Fruit fly (Drosophila melanogaster) whole organism, embryonic: ENCODE data around the gene pbl.

Source experiments
- CG10274 ChIP-seq: fragments of 200-800 bp; sonication (Bioruptor generic); optimal IDR thresholded peaks from 3 replicates; lab custom pipeline; 2017; ENCODE audit warnings: missing biosample characterization, mild to moderate bottlenecking, missing genetic modification characterization
- CG10565 ChIP-seq: fragments of 200-800 bp; sonication (Bioruptor generic); optimal IDR thresholded peaks from 3 replicates; lab custom pipeline; 2016; ENCODE audit warnings: missing biosample characterization, mild to moderate bottlenecking, missing genetic modification characterization
- CG13424 ChIP-seq: fragments of 200-800 bp; sonication (Bioruptor generic); optimal IDR thresholded peaks from 2 replicates; lab custom pipeline; 2019; ENCODE audit warnings: missing biosample characterization, mild to moderate bottlenecking, missing genetic modification characterization, moderate library complexity
- CG14050 ChIP-seq: fragments of 200-800 bp; sonication (Bioruptor generic); IDR thresholded peaks from 3 replicates; pipeline ENCODE4 v1.3.6; 2022; ENCODE audit warnings: missing biosample characterization, missing genetic modification characterization
- CG14441 ChIP-seq: fragments of 200-800 bp; sonication (Bioruptor generic); IDR thresholded peaks from 2 replicates; pipeline ENCODE4 v1.3.6; 2022; ENCODE audit warnings: missing biosample characterization, missing genetic modification characterization
- CG15601 ChIP-seq: fragments of 200-800 bp; sonication (Bioruptor generic); optimal IDR thresholded peaks from 3 replicates; lab custom pipeline; 2019; ENCODE audit warnings: missing biosample characterization, mild to moderate bottlenecking, missing genetic modification characterization, moderate library complexity
- CG1603 ChIP-seq: fragments of 200-800 bp; sonication (Bioruptor generic); optimal IDR thresholded peaks from 2 replicates; lab custom pipeline; 2019; ENCODE audit warnings: missing biosample characterization, mild to moderate bottlenecking, missing genetic modification characterization, moderate library complexity
- CG17361 ChIP-seq: fragments of 200-800 bp; sonication (Bioruptor generic); IDR thresholded peaks from 3 replicates; pipeline ENCODE4 v1.3.6; 2022; ENCODE audit warnings: missing biosample characterization, missing genetic modification characterization
- CG17385 ChIP-seq: fragments of 200-800 bp; sonication (Bioruptor generic); optimal IDR thresholded peaks from 3 replicates; lab custom pipeline; 2018; ENCODE audit warnings: missing biosample characterization, mild to moderate bottlenecking, missing genetic modification characterization
- CG17568 ChIP-seq: fragments of 200-800 bp; sonication (Bioruptor generic); optimal IDR thresholded peaks from 2 replicates; lab custom pipeline; 2018; ENCODE audit warnings: missing biosample characterization, mild to moderate bottlenecking, missing genetic modification characterization, moderate library complexity
- CG17802 ChIP-seq: fragments of 200-800 bp; sonication (Bioruptor generic); optimal IDR thresholded peaks from 2 replicates; lab custom pipeline; 2018; ENCODE audit warnings: missing biosample characterization, mild to moderate bottlenecking, missing genetic modification characterization, moderate library complexity
- CG1792 ChIP-seq: fragments of 200-800 bp; sonication (Bioruptor generic); optimal IDR thresholded peaks from 2 replicates; lab custom pipeline; 2016; ENCODE audit warnings: missing biosample characterization, missing genetic modification characterization
- CG2712 ChIP-seq: fragments of 200-800 bp; optimal IDR thresholded peaks from 3 replicates; lab custom pipeline; 2019; ENCODE audit warnings: missing biosample characterization, mild to moderate bottlenecking, missing genetic modification characterization, moderate library complexity
- CG42726 ChIP-seq: fragments of 200-800 bp; sonication (Bioruptor generic); IDR thresholded peaks from 2 replicates; pipeline ENCODE4 v1.3.6; 2022; ENCODE audit warnings: missing biosample characterization, missing genetic modification characterization; ENCODE audit not compliant: partially characterized antibody
- CG4707 ChIP-seq: fragments of 200-800 bp; sonication (Bioruptor generic); optimal IDR thresholded peaks from 2 replicates; lab custom pipeline; 2018; ENCODE audit warnings: missing biosample characterization, mild to moderate bottlenecking, missing genetic modification characterization, moderate library complexity
- CG4820 ChIP-seq: fragments of 200-800 bp; sonication (Bioruptor generic); optimal IDR thresholded peaks from 3 replicates; lab custom pipeline; 2016; ENCODE audit warnings: missing biosample characterization, missing genetic modification characterization
- CG6272 ChIP-seq: fragments of 200-800 bp; sonication (Bioruptor generic); IDR thresholded peaks from 2 replicates; pipeline ENCODE4 v1.3.6; 2022; ENCODE audit warnings: missing biosample characterization, missing genetic modification characterization
- CG8290 ChIP-seq, 3 experiments: fragments of 200-800 bp; sonication (Bioruptor generic); optimal IDR thresholded peaks; 2 replicates each; lab custom pipeline; 2016 to 2019; ENCODE audit warnings: missing biosample characterization in 3 of 3, missing genetic modification characterization in 3 of 3, mild to moderate bottlenecking in 2 of 3, moderate library complexity in 1 of 3
- Dfd ChIP-seq, 2 experiments: fragments of >200 bp; optimal IDR thresholded peaks; 2 replicates each; lab custom pipeline; 2017; ENCODE audit warnings: missing biosample characterization in 2 of 2, missing genetic modification characterization in 2 of 2
- Dp ChIP-seq: fragments of 200-800 bp; sonication (Bioruptor generic); optimal IDR thresholded peaks from 2 replicates; lab custom pipeline; 2018; ENCODE audit warnings: missing biosample characterization, mild to moderate bottlenecking, missing genetic modification characterization, moderate library complexity
- Jarid2 ChIP-seq: fragments of 200-800 bp; sonication (Bioruptor generic); optimal IDR thresholded peaks from 3 replicates; lab custom pipeline; 2017; ENCODE audit warnings: mild to moderate bottlenecking, missing biosample characterization, missing genetic modification reagents, missing genetic modification characterization
- Med ChIP-seq: fragments of 200-800 bp; sonication (Bioruptor generic); peaks from one replicate; lab custom pipeline; 2016; ENCODE audit warnings: missing biosample characterization, missing genetic modification characterization, mild to moderate bottlenecking, inconsistent platforms, moderate library complexity
- Mrtf ChIP-seq: fragments of 200-800 bp; sonication (Bioruptor generic); IDR thresholded peaks from 3 replicates; pipeline ENCODE4 v1.3.6; 2022; ENCODE audit warnings: missing biosample characterization, missing genetic modification characterization
- Ravus ChIP-seq: fragments of 200-800 bp; sonication (Bioruptor generic); IDR thresholded peaks from 2 replicates; pipeline ENCODE4 v1.3.6; 2022; ENCODE audit warnings: missing biosample characterization, missing genetic modification characterization
- Rfx ChIP-seq: fragments of 200-800 bp; sonication (Bioruptor generic); IDR thresholded peaks from 2 replicates; pipeline ENCODE4 v1.3.6; 2022; ENCODE audit warnings: missing biosample characterization, missing genetic modification characterization
- Xrp1 ChIP-seq: fragments of 200-800 bp; sonication (Bioruptor generic); IDR thresholded peaks from 2 replicates; pipeline ENCODE4 v1.3.6; 2022; ENCODE audit warnings: missing biosample characterization, missing genetic modification characterization
- ara ChIP-seq: fragments of 200-800 bp; sonication (Bioruptor generic); IDR thresholded peaks from 2 replicates; pipeline ENCODE4 v1.3.6; 2022; ENCODE audit warnings: missing biosample characterization, missing genetic modification characterization
- bowl ChIP-seq: fragments of 200-800 bp; sonication (Bioruptor generic); IDR thresholded peaks from 2 replicates; pipeline ENCODE4 v1.3.6; 2022; ENCODE audit warnings: missing biosample characterization, missing genetic modification characterization
- chm ChIP-seq: fragments of 200-800 bp; sonication (Bioruptor generic); IDR thresholded peaks from 2 replicates; pipeline ENCODE4 v1.3.6; 2022; ENCODE audit warnings: missing biosample characterization, missing genetic modification characterization
- croc ChIP-seq: fragments of 200-800 bp; sonication (Bioruptor generic); conservative IDR thresholded peaks from 3 replicates; pipeline ENCODE4 v1.3.6; 2022; ENCODE audit warnings: missing biosample characterization, missing genetic modification characterization
- dati ChIP-seq: fragments of 200-800 bp; sonication (Bioruptor generic); IDR thresholded peaks from 2 replicates; pipeline ENCODE4 v1.3.6; 2022; ENCODE audit warnings: missing biosample characterization, missing genetic modification characterization
- dpn ChIP-seq, 2 experiments: fragments of 200-800 bp; sonication (Bioruptor generic); optimal IDR thresholded peaks; 3 replicates each; lab custom pipeline; 2016; ENCODE audit warnings: missing biosample characterization in 2 of 2, missing genetic modification characterization in 2 of 2
- ems ChIP-seq: fragments of 200-800 bp; sonication (Bioruptor generic); optimal IDR thresholded peaks from 3 replicates; lab custom pipeline; 2016; ENCODE audit warnings: missing biosample characterization, missing genetic modification characterization
- gem ChIP-seq: fragments of 200-800 bp; sonication (Bioruptor generic); optimal IDR thresholded peaks from 2 replicates; lab custom pipeline; 2019; ENCODE audit warnings: missing biosample characterization, mild to moderate bottlenecking, missing genetic modification characterization, moderate library complexity
- knrl ChIP-seq: fragments of 200-800 bp; sonication (Bioruptor generic); IDR thresholded peaks from 3 replicates; pipeline ENCODE4 v1.3.6; 2022; ENCODE audit warnings: missing biosample characterization, missing genetic modification characterization; ENCODE audit not compliant: partially characterized antibody
- lov ChIP-seq, 2 experiments: fragments of 200-800 bp in 1 of 2; fragments of >200 bp in 1 of 2; sonication (Bioruptor generic) in 1 of 2; IDR thresholded peaks in 1 of 2; optimal IDR thresholded peaks in 1 of 2; 2 replicates in 1 of 2; 3 replicates in 1 of 2; pipeline versions ENCODE4 v1.3.6 to Lab custom; 2017 to 2022; ENCODE audit warnings: missing biosample characterization in 1 of 2, missing genetic modification characterization in 1 of 2
- mam ChIP-seq: fragments of 200-800 bp; sonication (Bioruptor generic); optimal IDR thresholded peaks from 3 replicates; lab custom pipeline; 2016; ENCODE audit warnings: missing biosample characterization, missing genetic modification characterization
- nerfin-1 ChIP-seq: fragments of 200-800 bp; sonication (Bioruptor generic); optimal IDR thresholded peaks from 3 replicates; lab custom pipeline; 2019; ENCODE audit warnings: missing biosample characterization, mild to moderate bottlenecking, missing genetic modification characterization, moderate library complexity
- otp ChIP-seq: fragments of 200-800 bp; sonication (Bioruptor generic); IDR thresholded peaks from 3 replicates; pipeline ENCODE4, ENCODE4 v1.3.6; 2022; ENCODE audit warnings: missing biosample characterization, missing genetic modification characterization
- pan ChIP-seq, 4 experiments: fragments of >200 bp in 3 of 4; fragments of 200-800 bp in 1 of 4; sonication (Bioruptor generic) in 1 of 4; optimal IDR thresholded peaks in 3 of 4; IDR thresholded peaks in 1 of 4; 2 replicates each; pipeline versions ENCODE4 v1.3.6 to Lab custom; 2017 to 2022; ENCODE audit warnings: missing biosample characterization in 2 of 4, missing genetic modification characterization in 2 of 4, mixed read lengths in 1 of 4
- phol ChIP-seq: fragments of 200-800 bp; sonication (Bioruptor generic); optimal IDR thresholded peaks from 3 replicates; lab custom pipeline; 2018; ENCODE audit warnings: missing biosample characterization, mild to moderate bottlenecking, missing genetic modification characterization, moderate library complexity
- scrt ChIP-seq: fragments of 200-800 bp; sonication (Bioruptor generic); optimal IDR thresholded peaks from 2 replicates; lab custom pipeline; 2018; ENCODE audit warnings: missing biosample characterization, mild to moderate bottlenecking, missing genetic modification characterization, moderate library complexity
- seq ChIP-seq: fragments of 200-800 bp; sonication (Bioruptor generic); IDR thresholded peaks from 2 replicates; pipeline ENCODE4 v1.3.6; 2022; ENCODE audit warnings: missing biosample characterization, missing genetic modification characterization
- sim ChIP-seq: fragments of 200-800 bp; sonication (Bioruptor generic); IDR thresholded peaks from 2 replicates; pipeline ENCODE4 v1.3.6; 2022; ENCODE audit warnings: missing biosample characterization, missing genetic modification characterization
- slou ChIP-seq: fragments of 200-800 bp; sonication (Bioruptor generic); optimal IDR thresholded peaks from 3 replicates; lab custom pipeline; 2016; ENCODE audit warnings: missing biosample characterization, missing genetic modification characterization
- so ChIP-seq: fragments of 200-800 bp; sonication (Bioruptor generic); IDR thresholded peaks from 3 replicates; pipeline ENCODE4 v1.3.6; 2022; ENCODE audit warnings: missing biosample characterization, missing genetic modification characterization
- tgo ChIP-seq: fragments of 200-800 bp; sonication (Bioruptor generic); IDR thresholded peaks from 3 replicates; pipeline ENCODE4 v1.3.6; 2022; ENCODE audit warnings: missing biosample characterization, missing genetic modification characterization
- tio ChIP-seq: fragments of 200-800 bp; sonication (Bioruptor generic); optimal IDR thresholded peaks from 2 replicates; lab custom pipeline; 2017; ENCODE audit warnings: missing biosample characterization, missing genetic modification characterization, inconsistent platforms
- vvl ChIP-seq: fragments of 200-800 bp; sonication (Bioruptor generic); IDR thresholded peaks from 2 replicates; pipeline ENCODE4 v1.3.6; 2022; ENCODE audit warnings: missing biosample characterization, missing genetic modification characterization

Gene pbl

DNA sequence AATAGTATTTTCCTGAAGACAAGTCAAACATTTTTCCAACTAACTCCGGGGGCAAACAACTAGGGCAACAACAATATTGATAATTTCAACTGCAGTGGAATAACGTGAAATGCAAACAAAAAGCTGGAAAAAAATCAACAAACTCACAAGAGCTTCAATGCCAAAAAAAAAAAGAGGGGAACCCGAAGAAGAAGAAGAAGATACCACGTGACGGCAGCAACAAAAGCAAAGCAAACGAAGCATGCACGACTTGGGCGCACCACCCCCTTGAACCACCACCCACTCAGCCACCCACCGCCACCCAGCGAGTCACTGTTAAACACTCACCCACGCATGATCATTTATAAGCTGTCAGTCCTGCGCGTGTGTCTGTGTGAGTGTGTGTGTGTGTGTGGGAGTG is 52.0 kb downstream of the pbl start (continued):
- TF ChIP-seq bowl (GFP tag; lab: Robert Waterston, UW) (no peak), CG17361 (GFP tag; lab: Robert Waterston, UW) (no peak), Med (GFP tag; lab: Kevin White, UChicago) (no peak), CG1603 (tag; lab: Kevin White, UChicago) (no peak), CG4707 (peak; percentile 52), Ravus (GFP tag; lab: Robert Waterston, UW) (no peak), tio (GFP tag; lab: Kevin White, UChicago) (no peak), gem (tag; lab: Kevin White, UChicago) (peak; percentile 10), Rfx (peak; percentile 34; the same call in 1 of the 2 replicates), ems (GFP tag; lab: Kevin White, UChicago) (no peak), Xrp1 (GFP tag; lab: Robert Waterston, UW) (peak; percentile 49), tgo (GFP tag; lab: Robert Waterston, UW) (no peak), dpn (GFP tag; optimal IDR thresholded peaks at IDR 0.05; lab: Kevin White, UChicago) (no peak), CG13424 (peak; percentile 8), otp (GFP tag; lab: Robert Waterston, UW) (peak; percentile 58; the same call in 2 of the 3 replicates), so (GFP tag; lab: Robert Waterston, UW) (peak; percentile 60; the same call in 1 of the 3 replicates), nerfin-1 (tag; lab: Kevin White, UChicago) (peak; percentile 15), pan (optimal IDR thresholded peaks at IDR 0.05; lab: Kevin White, UChicago) (no peak), pan (GFP tag; optimal IDR thresholded peaks at IDR 0.05 in 1 of 2, IDR thresholded peaks at IDR 0.05 in 1 of 2) (no peak), phol (tag; lab: Kevin White, UChicago) (no peak), lov (optimal IDR thresholded peaks at IDR 0.05; lab: Kevin White, UChicago) (no peak), lov (GFP tag; IDR thresholded peaks at IDR 0.05; lab: Robert Waterston, UW) (0 out of 3 replicates have a peak, but pooled peaks have one; percentile 5), mam (GFP tag; lab: Kevin White, UChicago) (no peak), croc (GFP tag; lab: Robert Waterston, UW) (no peak), CG14050 (GFP tag; lab: Robert Waterston, UW) (no peak), slou (no peak), dati (GFP tag; lab: Robert Waterston, UW) (no peak), CG10274 (no peak), seq (GFP tag; lab: Robert Waterston, UW) (0 out of 2 replicates have a peak, but pooled peaks have one; percentile 13), CG2712 (tag; lab: Kevin White, UChicago) (no peak), knrl (GFP tag; lab: Robert Waterston, UW) (no peak), CG15601 (tag; lab: Kevin White, UChicago) (peak; percentile 46), chm (GFP tag; lab: Robert Waterston, UW) (peak; percentile 43; the same call in 1 of the 2 replicates), CG1792 (GFP tag; lab: Kevin White, UChicago) (no peak), Dp (no peak), CG4820 (GFP tag; lab: Kevin White, UChicago) (no peak), Mrtf (GFP tag; lab: Robert Waterston, UW) (no peak), Dfd (GFP tag; optimal IDR thresholded peaks at IDR 0.05; lab: Kevin White, UChicago) (no peak), ara (GFP tag; lab: Robert Waterston, UW) (0 out of 2 replicates have a peak, but pooled peaks have one; percentile 6), CG42726 (GFP tag; lab: Robert Waterston, UW) (no peak), scrt (GFP tag; lab: Kevin White, UChicago) (no peak), CG17568 (peak; percentile 54), CG17385 (peak; percentile 84), CG14441 (peak; percentile 48; the same call in 1 of the 2 replicates), CG8290 (GFP tag; optimal IDR thresholded peaks at IDR 0.05; lab: Kevin White, UChicago) (peak; percentile 18), CG8290 (tag; optimal IDR thresholded peaks at IDR 0.05; lab: Kevin White, UChicago) (peak; percentile 14 to 22), vvl (peak; percentile 45; the same call in 1 of the 2 replicates), sim (GFP tag; lab: Robert Waterston, UW) (no peak), CG17802 (tag; lab: Kevin White, UChicago) (no peak), CG10565 (GFP tag; lab: Kevin White, UChicago) (no peak), Jarid2 (GFP tag; lab: Kevin White, UChicago) (no peak), CG6272 (GFP tag; lab: Robert Waterston, UW) (no peak)
